Fruit fly (Drosophila melanogaster) whole organism, pupa: Measurements from ENCODE around the gene CG4872.
A peak's percentile ranks its signal among the peaks of the same experiment; 100 is the strongest.

Experiments used
- CG10348 ChIP-seq: fragments of 200-800 bp; sonication (Bioruptor generic); IDR thresholded peaks from 2 replicates; pipeline ENCODE4 v1.3.6; 2022; ENCODE audit warnings: missing biosample characterization, missing genetic modification characterization
- CG12605 ChIP-seq: fragments of 200-800 bp; sonication (Bioruptor generic); IDR thresholded peaks from 2 replicates; pipeline ENCODE4 v1.3.6; 2022; ENCODE audit warnings: missing biosample characterization, missing genetic modification characterization
- CG13204 ChIP-seq: fragments of 200-800 bp; sonication (Bioruptor generic); optimal IDR thresholded peaks from 2 replicates; lab custom pipeline; 2018; ENCODE audit warnings: missing biosample characterization, mild to moderate bottlenecking, missing genetic modification characterization, moderate library complexity
- CG14655 ChIP-seq: fragments of 200-800 bp; sonication (Bioruptor generic); optimal IDR thresholded peaks from 3 replicates; lab custom pipeline; 2017; ENCODE audit warnings: mild to moderate bottlenecking, missing biosample characterization, missing genetic modification reagents, missing genetic modification characterization
- CG15710 ChIP-seq: fragments of 200-800 bp; sonication (Bioruptor generic); optimal IDR thresholded peaks from 2 replicates; lab custom pipeline; 2018; ENCODE audit warnings: missing biosample characterization, mild to moderate bottlenecking, missing genetic modification characterization, moderate library complexity
- CG17806 ChIP-seq: fragments of 200-800 bp; sonication (Bioruptor generic); optimal IDR thresholded peaks from 2 replicates; lab custom pipeline; 2018; ENCODE audit warnings: missing biosample characterization, mild to moderate bottlenecking, missing genetic modification characterization, moderate library complexity
- CG32121 ChIP-seq: fragments of 200-800 bp; sonication (Bioruptor generic); IDR thresholded peaks from 2 replicates; pipeline ENCODE4 v1.3.6; 2022; ENCODE audit warnings: missing biosample characterization, missing genetic modification characterization
- CG34367 ChIP-seq: fragments of 200-800 bp; sonication (Bioruptor generic); optimal IDR thresholded peaks from 2 replicates; lab custom pipeline; 2018; ENCODE audit warnings: missing biosample characterization, mild to moderate bottlenecking, missing genetic modification characterization
- CG4496 ChIP-seq: fragments of 200-800 bp; sonication (Bioruptor generic); IDR thresholded peaks from 3 replicates; pipeline ENCODE4 v1.3.6; 2022; ENCODE audit warnings: missing biosample characterization, missing genetic modification characterization
- CG8159 ChIP-seq: fragments of 200-800 bp; sonication (Bioruptor generic); optimal IDR thresholded peaks from 3 replicates; lab custom pipeline; 2018; ENCODE audit warnings: missing biosample characterization, mild to moderate bottlenecking, missing genetic modification characterization, moderate library complexity
- CG8301 ChIP-seq: fragments of 200-800 bp; sonication (Bioruptor generic); optimal IDR thresholded peaks from 2 replicates; lab custom pipeline; 2018; ENCODE audit warnings: missing biosample characterization, mild to moderate bottlenecking, missing genetic modification characterization
- CG9948 ChIP-seq: fragments of 200-800 bp; sonication (Bioruptor generic); optimal IDR thresholded peaks from 2 replicates; lab custom pipeline; 2018; ENCODE audit warnings: missing biosample characterization, mild to moderate bottlenecking, missing genetic modification characterization, moderate library complexity
- D1 ChIP-seq: fragments of 200-800 bp; sonication (Bioruptor generic); optimal IDR thresholded peaks from 2 replicates; lab custom pipeline; 2018; ENCODE audit warnings: missing biosample characterization, mild to moderate bottlenecking, missing genetic modification characterization, moderate library complexity
- EcR ChIP-seq: fragments of 200-800 bp; sonication (Bioruptor generic); optimal IDR thresholded peaks from 3 replicates; lab custom pipeline; 2019; ENCODE audit warnings: missing biosample characterization, missing genetic modification characterization, mild to moderate bottlenecking, moderate library complexity, missing genetic modification reagents
- Ets98B ChIP-seq: fragments of 200-800 bp; sonication (Bioruptor generic); IDR thresholded peaks from 2 replicates; pipeline ENCODE4 v1.3.6; 2022; ENCODE audit warnings: missing biosample characterization, missing genetic modification characterization
- Pif1A ChIP-seq: fragments of 200-800 bp; sonication (Bioruptor generic); optimal IDR thresholded peaks from 3 replicates; lab custom pipeline; 2016; ENCODE audit warnings: missing biosample characterization, missing genetic modification characterization
- Pif1B ChIP-seq: fragments of 200-800 bp; sonication (Bioruptor generic); optimal IDR thresholded peaks from 3 replicates; lab custom pipeline; 2016; ENCODE audit warnings: missing biosample characterization, missing genetic modification characterization
- Snoo ChIP-seq: fragments of 200-800 bp; sonication (Bioruptor generic); optimal IDR thresholded peaks from 3 replicates; lab custom pipeline; 2017; ENCODE audit warnings: missing biosample characterization, mild to moderate bottlenecking, missing genetic modification characterization, inconsistent platforms
- fd96Ca ChIP-seq: fragments of 200-800 bp; sonication (Bioruptor generic); IDR thresholded peaks from 3 replicates; pipeline ENCODE4 v1.3.6; 2022; ENCODE audit warnings: missing biosample characterization, missing genetic modification characterization
- gl ChIP-seq: fragments of 200-800 bp; sonication (Bioruptor generic); optimal IDR thresholded peaks from 2 replicates; lab custom pipeline; 2018; ENCODE audit warnings: missing biosample characterization, mild to moderate bottlenecking, missing genetic modification characterization
- rn ChIP-seq: fragments of 200-800 bp; sonication (Bioruptor generic); IDR thresholded peaks from 2 replicates; pipeline ENCODE4 v1.3.6; 2022; ENCODE audit warnings: missing biosample characterization, missing genetic modification characterization

The CG4872 gene

dm6 chrX:16907009-16907408 is 25.9 kb downstream of the CG4872 start:
- TF ChIP-seq CG12605 (GFP tag; lab: Robert Waterston, UW) (no peak), CG32121 (no peak), Ets98B (GFP tag; lab: Robert Waterston, UW) (0 out of 2 replicates have a peak, but pooled peaks have one; percentile 11), CG10348 (GFP tag; lab: Robert Waterston, UW) (no peak), CG4496 (GFP tag; lab: Robert Waterston, UW) (0 out of 3 replicates have a peak, but pooled peaks have one; percentile 29)

dm6 chrX:16907675-16908074 is 26.5 kb downstream of the CG4872 start:
- no peak for TF ChIP-seq CG8159 (tag; lab: Kevin White, UChicago)
- no peak for TF ChIP-seq CG9948 (tag; lab: Kevin White, UChicago)
- no peak for TF ChIP-seq fd96Ca (GFP tag; lab: Robert Waterston, UW)
- no peak for TF ChIP-seq Pif1B (GFP tag; lab: Kevin White, UChicago)
- TF ChIP-seq rn (GFP tag; lab: Robert Waterston, UW): no peak
- no peak for TF ChIP-seq CG14655
- TF ChIP-seq CG32121: no peak
- no peak for TF ChIP-seq CG17806 (tag; lab: Kevin White, UChicago)
- TF ChIP-seq gl: no peak
- no peak for TF ChIP-seq Snoo

- TF ChIP-seq CG15710 (tag; lab: Kevin White, UChicago) (no peak), CG8301 (tag; lab: Kevin White, UChicago) (no peak)
Observed at dm6 chrX:16909297-16909696, 28.1 kb downstream of the CG4872 start.

- TF ChIP-seq rn (GFP tag; lab: Robert Waterston, UW) (no peak), CG4496 (GFP tag; lab: Robert Waterston, UW) (no peak), CG17806 (tag; lab: Kevin White, UChicago) (no peak), CG9948 (tag; lab: Kevin White, UChicago) (no peak), CG13204 (GFP tag; lab: Kevin White, UChicago) (no peak), Ets98B (GFP tag; lab: Robert Waterston, UW) (no peak), Pif1A (GFP tag; lab: Kevin White, UChicago) (no peak), Snoo (no peak), CG34367 (tag; lab: Kevin White, UChicago) (no peak), CG32121 (no peak), CG12605 (GFP tag; lab: Robert Waterston, UW) (no peak), CG14655 (no peak), CG15710 (tag; lab: Kevin White, UChicago) (no peak), fd96Ca (GFP tag; lab: Robert Waterston, UW) (no peak), EcR (GFP tag; lab: Kevin White, UChicago) (no peak), CG8159 (tag; lab: Kevin White, UChicago) (no peak), CG10348 (GFP tag; lab: Robert Waterston, UW) (no peak), gl (no peak), D1 (tag; lab: Kevin White, UChicago) (no peak)
Observed at dm6 chrX:16909886-16910285, 28.7 kb downstream of the CG4872 start.

dm6 chrX:16911962-16912361 is 30.8 kb downstream of the CG4872 start:
- TF ChIP-seq D1 (tag; lab: Kevin White, UChicago) (no peak), CG14655 (no peak), Ets98B (GFP tag; lab: Robert Waterston, UW) (no peak), CG17806 (tag; lab: Kevin White, UChicago) (no peak), EcR (GFP tag; lab: Kevin White, UChicago) (no peak), CG12605 (GFP tag; lab: Robert Waterston, UW) (no peak)

dm6 chrX:16912965-16913755 is 32.0 kb downstream of the CG4872 start, which contains the start of gene CG4928:
CG4928 (plus strand) TSS chrX:16913180.
- TF ChIP-seq CG8159 (tag; lab: Kevin White, UChicago) (no peak), Ets98B (GFP tag; lab: Robert Waterston, UW) (peak; percentile 20; the same call in 1 of the 2 replicates), CG12605 (GFP tag; lab: Robert Waterston, UW) (no peak), D1 (tag; lab: Kevin White, UChicago) (no peak), CG17806 (tag; lab: Kevin White, UChicago) (no peak), CG8301 (tag; lab: Kevin White, UChicago) (no peak), rn (GFP tag; lab: Robert Waterston, UW) (no peak), Snoo (no peak), CG14655 (no peak), CG13204 (GFP tag; lab: Kevin White, UChicago) (peak; percentile 40), CG15710 (tag; lab: Kevin White, UChicago) (no peak), CG4496 (GFP tag; lab: Robert Waterston, UW) (no peak), EcR (GFP tag; lab: Kevin White, UChicago) (peak; percentile 67), CG9948 (tag; lab: Kevin White, UChicago) (no peak), Pif1A (GFP tag; lab: Kevin White, UChicago) (no peak), fd96Ca (GFP tag; lab: Robert Waterston, UW) (no peak), CG32121 (no peak), gl (no peak), Pif1B (GFP tag; lab: Kevin White, UChicago) (no peak), CG10348 (GFP tag; lab: Robert Waterston, UW) (no peak), CG34367 (tag; lab: Kevin White, UChicago) (no peak)
